Fruit fly (Drosophila melanogaster) whole organism, embryonic: ENCODE data around the gene bab1.

Experiments
- Awh ChIP-seq: fragments of 200-800 bp; sonication (Bioruptor generic); IDR thresholded peaks from 2 replicates; pipeline ENCODE4, ENCODE4 v1.3.6; 2022; ENCODE audit warnings: missing biosample characterization, missing genetic modification characterization
- C15 ChIP-seq: fragments of 200-800 bp; sonication (Bioruptor generic); IDR thresholded peaks from 3 replicates; pipeline ENCODE4 v1.3.6; 2022; ENCODE audit warnings: missing biosample characterization, missing genetic modification characterization
- CG11398 ChIP-seq: fragments of 200-800 bp; sonication (Bioruptor generic); optimal IDR thresholded peaks from 2 replicates; lab custom pipeline; 2016; ENCODE audit warnings: missing biosample characterization, missing genetic modification characterization
- CG14014 ChIP-seq: fragments of 200-800 bp; sonication (Bioruptor generic); IDR thresholded peaks from 2 replicates; pipeline ENCODE4 v1.3.6; 2022; ENCODE audit warnings: missing biosample characterization, missing genetic modification characterization
- CG14860 ChIP-seq: fragments of 200-800 bp; sonication (Bioruptor generic); IDR thresholded peaks from 3 replicates; pipeline ENCODE4 v1.3.6; 2022; ENCODE audit warnings: missing biosample characterization, missing genetic modification characterization; ENCODE audit not compliant: partially characterized antibody
- CG16863 ChIP-seq: fragments of 200-800 bp; sonication (Bioruptor generic); optimal IDR thresholded peaks from 3 replicates; lab custom pipeline; 2016; ENCODE audit warnings: missing biosample characterization, missing genetic modification characterization
- CG17568 ChIP-seq: fragments of 200-800 bp; sonication (Bioruptor generic); optimal IDR thresholded peaks from 2 replicates; lab custom pipeline; 2018; ENCODE audit warnings: missing biosample characterization, mild to moderate bottlenecking, missing genetic modification characterization, moderate library complexity
- CG18599 ChIP-seq: fragments of 200-800 bp; sonication (Bioruptor generic); optimal IDR thresholded peaks from 3 replicates; lab custom pipeline; 2017; ENCODE audit warnings: missing biosample characterization, missing genetic modification characterization, mild to moderate bottlenecking, moderate library complexity, missing genetic modification reagents
- CG2129 ChIP-seq: fragments of 200-800 bp; sonication (Bioruptor generic); IDR thresholded peaks from 2 replicates; pipeline ENCODE4 v1.3.6; 2022; ENCODE audit warnings: missing biosample characterization, missing genetic modification characterization; ENCODE audit not compliant: partially characterized antibody
- CG2889 ChIP-seq: fragments of 200-800 bp; sonication (Bioruptor generic); IDR thresholded peaks from 3 replicates; pipeline ENCODE4 v1.3.6; 2022; ENCODE audit warnings: missing biosample characterization, missing genetic modification characterization
- CG31224 ChIP-seq: fragments of 200-800 bp; sonication (Bioruptor generic); IDR thresholded peaks from 2 replicates; pipeline ENCODE4 v1.3.6; 2022; ENCODE audit warnings: missing biosample characterization, missing genetic modification characterization
- CG32532 ChIP-seq: fragments of 200-800 bp; sonication (Bioruptor generic); IDR thresholded peaks from 2 replicates; pipeline ENCODE4 v1.3.6; 2022; ENCODE audit warnings: missing biosample characterization, missing genetic modification characterization
- CG3407 ChIP-seq: fragments of 200-800 bp; sonication (Bioruptor generic); optimal IDR thresholded peaks from 2 replicates; lab custom pipeline; 2018; ENCODE audit warnings: missing biosample characterization, mild to moderate bottlenecking, missing genetic modification characterization
- CG34224 ChIP-seq: fragments of 200-800 bp; sonication (Bioruptor generic); IDR thresholded peaks from 3 replicates; pipeline ENCODE4 v1.3.6; 2022; ENCODE audit warnings: missing biosample characterization, missing genetic modification characterization; ENCODE audit not compliant: partially characterized antibody
- CG3847 ChIP-seq: fragments of 200-800 bp; sonication (Bioruptor generic); IDR thresholded peaks from 2 replicates; pipeline ENCODE4 v1.3.6; 2022; ENCODE audit warnings: missing biosample characterization, missing genetic modification characterization
- CG6175 ChIP-seq: fragments of 200-800 bp; sonication (Bioruptor generic); IDR thresholded peaks from 3 replicates; pipeline ENCODE4 v1.3.6; 2022; ENCODE audit warnings: missing biosample characterization, missing genetic modification characterization
- CG6765 ChIP-seq: fragments of 200-800 bp; sonication (Bioruptor generic); optimal IDR thresholded peaks from 3 replicates; lab custom pipeline; 2017; ENCODE audit warnings: missing biosample characterization, mild to moderate bottlenecking, missing genetic modification characterization
- CG6791 ChIP-seq: fragments of 200-800 bp; sonication (Bioruptor generic); IDR thresholded peaks from 3 replicates; pipeline ENCODE4 v1.3.6; 2022; ENCODE audit warnings: missing biosample characterization, missing genetic modification characterization; ENCODE audit not compliant: partially characterized antibody
- CG7271 ChIP-seq: fragments of 200-800 bp; sonication (Bioruptor generic); optimal IDR thresholded peaks from 2 replicates; lab custom pipeline; 2018; ENCODE audit warnings: missing biosample characterization, mild to moderate bottlenecking, missing genetic modification characterization, moderate library complexity
- CG7987 ChIP-seq: fragments of 200-800 bp; sonication (Bioruptor generic); optimal IDR thresholded peaks from 2 replicates; lab custom pipeline; 2018; ENCODE audit warnings: missing biosample characterization, mild to moderate bottlenecking, missing genetic modification characterization, moderate library complexity
- CG8281 ChIP-seq: fragments of 200-800 bp; sonication (Bioruptor generic); optimal IDR thresholded peaks from 2 replicates; lab custom pipeline; 2018; ENCODE audit warnings: missing biosample characterization, mild to moderate bottlenecking, missing genetic modification characterization, moderate library complexity
- CG8478 ChIP-seq: fragments of >200 bp; optimal IDR thresholded peaks from 2 replicates; lab custom pipeline; 2018
- CG9932 ChIP-seq: fragments of 200-800 bp; sonication (Bioruptor generic); IDR thresholded peaks from 2 replicates; pipeline ENCODE4 v1.3.6; 2022; ENCODE audit warnings: missing biosample characterization, missing genetic modification characterization
- Camta ChIP-seq: fragments of 200-800 bp; sonication (Bioruptor generic); optimal IDR thresholded peaks from 2 replicates; lab custom pipeline; 2016; ENCODE audit warnings: missing biosample characterization, missing genetic modification characterization
- Hmr ChIP-seq: fragments of 200-800 bp; sonication (Bioruptor generic); optimal IDR thresholded peaks from 3 replicates; lab custom pipeline; 2017; ENCODE audit warnings: mild to moderate bottlenecking, missing biosample characterization, missing genetic modification reagents, missing genetic modification characterization
- Hr39 ChIP-seq: fragments of >200 bp; optimal IDR thresholded peaks from 2 replicates; lab custom pipeline; 2017
- Hr51 ChIP-seq, 2 experiments: fragments of 200-800 bp; sonication (Bioruptor generic); optimal IDR thresholded peaks; 2 replicates in 1 of 2; 3 replicates in 1 of 2; lab custom pipeline; 2016 to 2018; ENCODE audit warnings: missing biosample characterization in 2 of 2, missing genetic modification characterization in 2 of 2, mild to moderate bottlenecking in 1 of 2, moderate library complexity in 1 of 2
- Med ChIP-seq: fragments of 200-800 bp; sonication (Bioruptor generic); peaks from one replicate; lab custom pipeline; 2016; ENCODE audit warnings: missing biosample characterization, missing genetic modification characterization, mild to moderate bottlenecking, inconsistent platforms, moderate library complexity
- Mrtf ChIP-seq: fragments of 200-800 bp; sonication (Bioruptor generic); IDR thresholded peaks from 3 replicates; pipeline ENCODE4 v1.3.6; 2022; ENCODE audit warnings: missing biosample characterization, missing genetic modification characterization
- abd-A ChIP-seq: fragments of 200-800 bp; sonication (Bioruptor generic); optimal IDR thresholded peaks from 3 replicates; lab custom pipeline; 2019; ENCODE audit warnings: missing biosample characterization, mild to moderate bottlenecking, missing genetic modification characterization, moderate library complexity
- crc ChIP-seq: fragments of 200-800 bp; sonication (Bioruptor generic); optimal IDR thresholded peaks from 2 replicates; lab custom pipeline; 2016; ENCODE audit warnings: missing biosample characterization, missing genetic modification characterization
- croc ChIP-seq: fragments of 200-800 bp; sonication (Bioruptor generic); conservative IDR thresholded peaks from 3 replicates; pipeline ENCODE4 v1.3.6; 2022; ENCODE audit warnings: missing biosample characterization, missing genetic modification characterization
- crol ChIP-seq: fragments of 200-800 bp; sonication (Bioruptor generic); IDR thresholded peaks from 2 replicates; pipeline ENCODE4 v1.3.6; 2022; ENCODE audit warnings: missing biosample characterization, missing genetic modification characterization
- disco-r ChIP-seq: fragments of 200-800 bp; sonication (Bioruptor generic); optimal IDR thresholded peaks from 2 replicates; lab custom pipeline; 2016; ENCODE audit warnings: missing biosample characterization, missing genetic modification characterization
- dmrt99B ChIP-seq: fragments of 200-800 bp; sonication (Bioruptor generic); optimal IDR thresholded peaks from 2 replicates; lab custom pipeline; 2018; ENCODE audit warnings: missing biosample characterization, mild to moderate bottlenecking, missing genetic modification characterization, moderate library complexity
- her ChIP-seq: fragments of 200-800 bp; sonication (Bioruptor generic); optimal IDR thresholded peaks from 2 replicates; lab custom pipeline; 2016; ENCODE audit warnings: missing biosample characterization, missing genetic modification characterization
- ken ChIP-seq: fragments of 200-800 bp; sonication (Bioruptor generic); IDR thresholded peaks from 3 replicates; pipeline ENCODE4 v1.3.6; 2022; ENCODE audit warnings: missing biosample characterization, missing genetic modification characterization
- lab ChIP-seq: fragments of 200-800 bp; sonication (Bioruptor generic); optimal IDR thresholded peaks from 3 replicates; lab custom pipeline; 2017; ENCODE audit warnings: missing biosample characterization, missing genetic modification characterization, mild to moderate bottlenecking, moderate library complexity, missing genetic modification reagents
- luna ChIP-seq: fragments of 200-800 bp; sonication (Bioruptor generic); optimal IDR thresholded peaks from 2 replicates; lab custom pipeline; 2016; ENCODE audit warnings: missing biosample characterization, missing genetic modification characterization
- nmo ChIP-seq: fragments of 200-800 bp; sonication (Bioruptor generic); optimal IDR thresholded peaks from 2 replicates; lab custom pipeline; 2018; ENCODE audit warnings: missing biosample characterization, mild to moderate bottlenecking, missing genetic modification characterization, moderate library complexity
- p53 ChIP-seq: fragments of 200-800 bp; sonication (Bioruptor generic); optimal IDR thresholded peaks from 2 replicates; lab custom pipeline; 2016; ENCODE audit warnings: missing biosample characterization, missing genetic modification characterization
- pan ChIP-seq, 4 experiments: fragments of >200 bp in 3 of 4; fragments of 200-800 bp in 1 of 4; sonication (Bioruptor generic) in 1 of 4; optimal IDR thresholded peaks in 3 of 4; IDR thresholded peaks in 1 of 4; 2 replicates each; pipeline versions ENCODE4 v1.3.6 to Lab custom; 2017 to 2022; ENCODE audit warnings: missing biosample characterization in 2 of 4, missing genetic modification characterization in 2 of 4, mixed read lengths in 1 of 4
- salm ChIP-seq: fragments of 200-800 bp; sonication (Bioruptor generic); optimal IDR thresholded peaks from 2 replicates; lab custom pipeline; 2018; ENCODE audit warnings: missing biosample characterization, mild to moderate bottlenecking, missing genetic modification characterization
- schlank ChIP-seq: fragments of 200-800 bp; sonication (Bioruptor generic); optimal IDR thresholded peaks from 2 replicates; lab custom pipeline; 2018; ENCODE audit warnings: missing biosample characterization, mild to moderate bottlenecking, missing genetic modification characterization
- scrt ChIP-seq: fragments of 200-800 bp; sonication (Bioruptor generic); optimal IDR thresholded peaks from 2 replicates; lab custom pipeline; 2018; ENCODE audit warnings: missing biosample characterization, mild to moderate bottlenecking, missing genetic modification characterization, moderate library complexity
- slp2 ChIP-seq: fragments of 200-800 bp; sonication (Bioruptor generic); optimal IDR thresholded peaks from 2 replicates; lab custom pipeline; 2016; ENCODE audit warnings: missing biosample characterization, missing genetic modification characterization
- sqz ChIP-seq: fragments of 200-800 bp; sonication (Bioruptor generic); optimal IDR thresholded peaks from 3 replicates; lab custom pipeline; 2018; ENCODE audit warnings: missing biosample characterization, mild to moderate bottlenecking, missing genetic modification characterization
- stwl ChIP-seq: fragments of 200-800 bp; sonication (Bioruptor generic); optimal IDR thresholded peaks from 3 replicates; lab custom pipeline; 2018; ENCODE audit warnings: missing biosample characterization, mild to moderate bottlenecking, missing genetic modification characterization, moderate library complexity
- usp ChIP-seq: fragments of >200 bp; optimal IDR thresholded peaks from 2 replicates; lab custom pipeline; 2017; ENCODE audit warnings: missing biosample characterization, missing genetic modification characterization
- vfl ChIP-seq: fragments of 200-800 bp; sonication (Bioruptor generic); optimal IDR thresholded peaks from 2 replicates; lab custom pipeline; 2016; ENCODE audit warnings: missing biosample characterization, missing genetic modification characterization

Gene bab1

dm6 chr3L:1146492-1146891 is 45.6 kb upstream of the bab1 start:
- TF ChIP-seq CG31224 (GFP tag; lab: Robert Waterston, UW) = peak; percentile 97
- peak; percentile 40 for TF ChIP-seq scrt (GFP tag; lab: Kevin White, UChicago)
- TF ChIP-seq abd-A (tag; lab: Kevin White, UChicago) = peak; percentile 78
- TF ChIP-seq slp2 = no peak
- no peak for TF ChIP-seq CG16863
- TF ChIP-seq luna (GFP tag; lab: Kevin White, UChicago) = no peak

DNA sequence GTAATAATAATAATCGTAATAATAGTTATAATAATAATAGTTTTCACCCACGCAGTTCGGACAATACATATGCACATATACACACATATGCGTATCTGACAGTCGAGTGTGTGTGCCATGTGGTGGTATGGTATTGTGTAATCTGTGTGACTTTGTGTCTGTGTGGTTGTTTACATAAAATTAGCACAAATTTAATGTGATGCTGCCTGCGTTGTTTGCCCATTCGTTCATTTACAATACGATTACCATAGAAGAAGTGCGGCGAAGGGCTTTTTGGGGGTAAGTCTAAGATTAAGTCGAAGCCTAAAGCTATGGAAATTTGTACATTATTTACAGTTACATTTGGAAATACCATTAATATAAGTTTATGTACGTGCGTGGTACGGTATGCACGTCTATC is 39.6 kb upstream of the bab1 start:
- TF ChIP-seq luna (GFP tag; lab: Kevin White, UChicago) (no peak), CG18599 (GFP tag; lab: Kevin White, UChicago) (no peak), disco-r (no peak), CG2889 (no peak), CG14014 (GFP tag; lab: Robert Waterston, UW) (no peak), crc (GFP tag; lab: Kevin White, UChicago) (no peak), sqz (GFP tag; lab: Kevin White, UChicago) (no peak), CG2129 (GFP tag; lab: Robert Waterston, UW) (no peak), salm (tag; lab: Kevin White, UChicago) (no peak), ken (GFP tag; lab: Robert Waterston, UW) (no peak), Hr51 (GFP tag; optimal IDR thresholded peaks at IDR 0.05; lab: Kevin White, UChicago) (no peak), lab (peak; percentile 31), CG14860 (GFP tag; lab: Robert Waterston, UW) (no peak), CG17568 (GFP tag; lab: Kevin White, UChicago) (no peak), stwl (tag; lab: Kevin White, UChicago) (no peak), CG3407 (GFP tag; lab: Kevin White, UChicago) (no peak), her (no peak), CG6175 (GFP tag; lab: Robert Waterston, UW) (no peak), vfl (GFP tag; lab: Kevin White, UChicago) (no peak), crol (GFP tag; lab: Robert Waterston, UW) (no peak), CG11398 (GFP tag; lab: Kevin White, UChicago) (no peak), usp (GFP tag; lab: Kevin White, UChicago) (no peak), C15 (GFP tag; lab: Robert Waterston, UW) (no peak), CG7271 (tag; lab: Kevin White, UChicago) (no peak), croc (no peak), CG3847 (GFP tag; lab: Robert Waterston, UW) (no peak), CG32532 (GFP tag; lab: Robert Waterston, UW) (no peak), CG6765 (GFP tag; lab: Kevin White, UChicago) (no peak), Med (GFP tag; lab: Kevin White, UChicago) (peak; percentile 70), Hmr (GFP tag; lab: Kevin White, UChicago) (peak; percentile 0), CG9932 (GFP tag; lab: Robert Waterston, UW) (no peak), Mrtf (GFP tag; lab: Robert Waterston, UW) (no peak), Awh (GFP tag; lab: Robert Waterston, UW) (no peak), nmo (GFP tag; lab: Kevin White, UChicago) (no peak), CG34224 (GFP tag; lab: Robert Waterston, UW) (no peak), CG8478 (lab: Kevin White, UChicago) (no peak), Hr39 (lab: Kevin White, UChicago) (no peak), p53 (no peak), dmrt99B (tag; lab: Kevin White, UChicago) (peak; percentile 9), CG7987 (no peak), CG8281 (tag; lab: Kevin White, UChicago) (no peak), pan (optimal IDR thresholded peaks at IDR 0.05; lab: Kevin White, UChicago) (no peak), pan (GFP tag; optimal IDR thresholded peaks at IDR 0.05 in 1 of 2, IDR thresholded peaks at IDR 0.05 in 1 of 2) (peak in 1 of 2 experiments; percentile 31), CG6791 (GFP tag; lab: Robert Waterston, UW) (no peak), schlank (tag; lab: Kevin White, UChicago) (no peak), Camta (no peak)
